Worm (Caenorhabditis elegans) whole organism, young adult: ENCODE results near the gene T26H8.4.

Experiments used
- B0261.1 ChIP-seq: sonication (generic microtip); optimal IDR thresholded peaks from 2 replicates; lab custom pipeline; 2016; ENCODE audit warnings: mild to moderate bottlenecking, missing genetic modification characterization, moderate library complexity, missing compliant biosample characterization
- C17E4.6 ChIP-seq: fragments of 200-800 bp; sonication (Bioruptor generic); IDR thresholded peaks from 2 replicates; pipeline ENCODE4 v1.3.6; 2022; ENCODE audit warnings: missing genetic modification reagents, missing genetic modification characterization, missing compliant biosample characterization
- D2030.7 ChIP-seq: fragments of 200-800 bp; sonication (Bioruptor generic); IDR thresholded peaks from 2 replicates; pipeline ENCODE4 v1.3.6; 2022; ENCODE audit warnings: missing genetic modification reagents, missing genetic modification characterization, missing compliant biosample characterization
- F10E7.11 ChIP-seq: sonication (generic microtip); optimal IDR thresholded peaks from 2 replicates; lab custom pipeline; 2017; ENCODE audit warnings: mild to moderate bottlenecking, missing genetic modification characterization, moderate library complexity, missing compliant biosample characterization
- F39B2.1 ChIP-seq: fragments of 200-800 bp; sonication (Bioruptor generic); IDR thresholded peaks from 2 replicates; pipeline ENCODE4 v1.3.6; 2022; ENCODE audit warnings: missing genetic modification reagents, missing genetic modification characterization, missing compliant biosample characterization
- F49E8.2 ChIP-seq: sonication (generic microtip); optimal IDR thresholded peaks from 3 replicates; lab custom pipeline; 2017; ENCODE audit warnings: missing genetic modification characterization, mild to moderate bottlenecking, missing compliant biosample characterization, antibody characterized with exemption, moderate library complexity; ENCODE audit not compliant: insufficient read depth
- F52B5.7 ChIP-seq: sonication (generic microtip); optimal IDR thresholded peaks from 2 replicates; lab custom pipeline; 2016; ENCODE audit warnings: mild to moderate bottlenecking, missing genetic modification characterization, missing compliant biosample characterization
- K12H6.12 ChIP-seq: fragments of 200-800 bp; sonication (Bioruptor generic); optimal IDR thresholded peaks from 2 replicates; lab custom pipeline; 2018; ENCODE audit warnings: mild to moderate bottlenecking, missing genetic modification characterization, missing compliant biosample characterization
- T07F8.4 ChIP-seq: sonication (generic microtip); optimal IDR thresholded peaks from 2 replicates; lab custom pipeline; 2016; ENCODE audit warnings: mild to moderate bottlenecking, missing genetic modification characterization, moderate library complexity, missing compliant biosample characterization
- Y56A3A.18 ChIP-seq: fragments of 200-800 bp; sonication (Bioruptor generic); IDR thresholded peaks from 2 replicates; pipeline ENCODE4 v1.3.6; 2022; ENCODE audit warnings: missing genetic modification reagents, missing genetic modification characterization, missing compliant biosample characterization
- Y67H2A.10 ChIP-seq: fragments of 200-800 bp; sonication (Bioruptor generic); conservative IDR thresholded peaks from 2 replicates; pipeline ENCODE4 v1.3.6; 2022; ENCODE audit warnings: missing genetic modification reagents, missing genetic modification characterization, missing compliant biosample characterization
- Y79H2A.3 ChIP-seq: fragments of 200-800 bp; sonication (Bioruptor generic); conservative IDR thresholded peaks from 2 replicates; pipeline ENCODE4 v1.3.6; 2022; ENCODE audit warnings: missing genetic modification reagents, missing genetic modification characterization, missing compliant biosample characterization
- athp-1 ChIP-seq: sonication (generic microtip); optimal IDR thresholded peaks from 2 replicates; lab custom pipeline; 2017; ENCODE audit warnings: mild to moderate bottlenecking, missing genetic modification characterization, missing compliant biosample characterization
- attf-3 ChIP-seq: fragments of 200-800 bp; sonication (Bioruptor generic); conservative IDR thresholded peaks from 2 replicates; pipeline ENCODE4 v1.3.6; 2022; ENCODE audit warnings: missing genetic modification reagents, missing genetic modification characterization, missing compliant biosample characterization
- ceh-58 ChIP-seq: fragments of 200-800 bp; sonication (Bioruptor generic); IDR thresholded peaks from 2 replicates; pipeline ENCODE4 v1.3.6; 2022; ENCODE audit warnings: missing genetic modification characterization, missing compliant biosample characterization
- ceh-79 ChIP-seq: sonication (generic microtip); optimal IDR thresholded peaks from 2 replicates; lab custom pipeline; 2017; ENCODE audit warnings: mild to moderate bottlenecking, missing genetic modification characterization, missing compliant biosample characterization
- chd-7 ChIP-seq: sonication (generic microtip); optimal IDR thresholded peaks from 2 replicates; lab custom pipeline; 2016; ENCODE audit warnings: mild to moderate bottlenecking, missing genetic modification characterization, moderate library complexity, missing compliant biosample characterization
- dpff-1 ChIP-seq: sonication (generic microtip); optimal IDR thresholded peaks from 2 replicates; lab custom pipeline; 2017; ENCODE audit warnings: mild to moderate bottlenecking, missing genetic modification characterization, missing compliant biosample characterization
- fkh-3 ChIP-seq: sonication (generic microtip); optimal IDR thresholded peaks from 2 replicates; lab custom pipeline; 2016; ENCODE audit warnings: mild to moderate bottlenecking, missing genetic modification characterization, missing compliant biosample characterization
- lag-1 ChIP-seq: fragments of 200-800 bp; sonication (Bioruptor generic); IDR thresholded peaks from 2 replicates; pipeline ENCODE4 v1.3.6; 2022; ENCODE audit warnings: missing genetic modification reagents, missing genetic modification characterization, missing compliant biosample characterization
- let-607 ChIP-seq, 2 experiments: fragments of 200-800 bp in 1 of 2; sonication (Bioruptor generic) in 1 of 2; sonication (generic microtip) in 1 of 2; optimal IDR thresholded peaks; 2 replicates each; lab custom pipeline; 2016 to 2018; ENCODE audit warnings: mild to moderate bottlenecking in 2 of 2, missing compliant biosample characterization in 2 of 2, missing genetic modification characterization in 2 of 2, moderate library complexity in 2 of 2, missing genotype in 1 of 2
- lin-35 ChIP-seq, 3 experiments: fragments of 150-350 bp in 2 of 3; sonication (generic microtip) in 1 of 3; optimal IDR thresholded peaks; 2 replicates each; lab custom pipeline; 2014 to 2018; ENCODE audit warnings: missing biosample characterization in 3 of 3, missing genetic modification characterization in 3 of 3, missing genetic modification reagents in 3 of 3
- lin-54 ChIP-seq: fragments of 200-800 bp; sonication (Bioruptor generic); optimal IDR thresholded peaks from 2 replicates; lab custom pipeline; 2018; ENCODE audit warnings: mild to moderate bottlenecking, missing genetic modification characterization, missing compliant biosample characterization
- lsy-27 ChIP-seq: sonication (generic microtip); optimal IDR thresholded peaks from 2 replicates; lab custom pipeline; 2017; ENCODE audit warnings: missing genetic modification characterization, mild to moderate bottlenecking, missing compliant biosample characterization, antibody characterized with exemption, missing genotype, borderline replicate concordance; ENCODE audit not compliant: insufficient read depth
- mxl-1 ChIP-seq: sonication (generic microtip); optimal IDR thresholded peaks from 2 replicates; lab custom pipeline; 2016; ENCODE audit warnings: missing genetic modification characterization, missing compliant biosample characterization
- nfya-1 ChIP-seq: sonication (generic microtip); optimal IDR thresholded peaks from 2 replicates; lab custom pipeline; 2017; ENCODE audit warnings: antibody characterized with exemption, missing compliant biosample characterization, missing genetic modification characterization, borderline replicate concordance; ENCODE audit not compliant: insufficient read depth
- nhr-80 ChIP-seq: sonication (generic microtip); optimal IDR thresholded peaks from 2 replicates; lab custom pipeline; 2016; ENCODE audit warnings: missing genetic modification characterization, missing compliant biosample characterization
- nhr-90 ChIP-seq: sonication (generic microtip); optimal IDR thresholded peaks from 2 replicates; lab custom pipeline; 2016; ENCODE audit warnings: missing genotype, mild to moderate bottlenecking, missing genetic modification characterization, missing compliant biosample characterization
- pbrm-1 ChIP-seq: fragments of 200-800 bp; sonication (Bioruptor generic); IDR thresholded peaks from 2 replicates; pipeline ENCODE4 v1.3.6; 2022; ENCODE audit warnings: missing genetic modification reagents, missing genetic modification characterization, missing compliant biosample characterization
- pha-4 ChIP-seq: fragments of 150-350 bp; sonication (generic microtip); optimal IDR thresholded peaks from 2 replicates; lab custom pipeline; 2014; ENCODE audit warnings: missing biosample characterization, missing genetic modification reagents, missing genetic modification characterization
- rcor-1 ChIP-seq: fragments of 200-800 bp; sonication (Bioruptor generic); IDR thresholded peaks from 2 replicates; pipeline ENCODE4 v1.3.6; 2022; ENCODE audit warnings: missing genetic modification reagents, missing genetic modification characterization, missing compliant biosample characterization
- sdz-38 ChIP-seq: sonication (generic microtip); optimal IDR thresholded peaks from 2 replicates; lab custom pipeline; 2016; ENCODE audit warnings: missing genotype, missing genetic modification characterization, missing compliant biosample characterization
- sea-2 ChIP-seq: fragments of 200-800 bp; sonication (Bioruptor generic); IDR thresholded peaks from 2 replicates; pipeline ENCODE4 v1.3.6; 2022; ENCODE audit warnings: missing genetic modification characterization, missing compliant biosample characterization
- snpc-1.1 ChIP-seq: sonication (generic microtip); optimal IDR thresholded peaks from 2 replicates; lab custom pipeline; 2017; ENCODE audit warnings: missing genetic modification characterization, mild to moderate bottlenecking, missing compliant biosample characterization, antibody characterized with exemption, moderate library complexity, missing genotype, missing genetic modification reagents; ENCODE audit not compliant: insufficient read depth
- somi-1 ChIP-seq: fragments of 200-800 bp; sonication (Bioruptor generic); optimal IDR thresholded peaks from 2 replicates; lab custom pipeline; 2018; ENCODE audit warnings: mild to moderate bottlenecking, missing genetic modification characterization, missing compliant biosample characterization
- unc-62 ChIP-seq: fragments of 150-350 bp; optimal IDR thresholded peaks from 2 replicates; lab custom pipeline; 2014; ENCODE audit warnings: missing biosample characterization, missing genetic modification reagents, missing genetic modification characterization
- xnd-1 ChIP-seq: sonication (generic microtip); optimal IDR thresholded peaks from 2 replicates; lab custom pipeline; 2016; ENCODE audit warnings: missing genotype, missing genetic modification reagents, missing genetic modification characterization, missing compliant biosample characterization
- zim-3 ChIP-seq: sonication (generic microtip); optimal IDR thresholded peaks from 2 replicates; lab custom pipeline; 2017; ENCODE audit warnings: mild to moderate bottlenecking, missing genetic modification characterization, moderate library complexity, missing compliant biosample characterization
- ztf-18 ChIP-seq: sonication (generic microtip); optimal IDR thresholded peaks from 2 replicates; lab custom pipeline; 2016; ENCODE audit warnings: missing genotype, mild to moderate bottlenecking, missing genetic modification characterization, missing compliant biosample characterization

T26H8.4 gene

DNA sequence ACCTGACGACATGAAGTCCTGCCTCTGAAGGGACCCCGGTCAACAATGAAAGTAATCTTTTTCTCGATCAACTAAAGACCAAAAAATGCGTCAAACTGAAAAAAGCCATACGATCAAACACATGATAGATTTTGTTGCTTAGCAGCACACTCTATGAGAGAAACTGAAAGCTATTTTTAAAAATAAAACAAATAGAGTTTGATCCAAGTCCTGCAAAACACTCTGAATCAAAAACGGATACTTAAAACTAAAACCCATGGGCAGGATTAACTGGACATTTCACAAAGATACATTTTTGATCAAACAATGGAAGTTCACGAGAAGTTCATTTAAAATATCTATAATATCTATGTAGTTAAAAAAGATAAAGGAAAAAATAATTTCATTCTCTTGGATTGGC lies 39.2 kb downstream of the T26H8.4 start, which contains the start of gene T10H4.13:
Gene T10H4.13, minus strand, starts transcription at position 101 of the 400 bp plus-strand sequence.
- TF ChIP-seq athp-1 (tag; lab: Kevin White, UChicago) (no peak), F52B5.7 (tag; lab: Kevin White, UChicago) (no peak), F39B2.1 (GFP tag; lab: Robert Waterston, UW) (no peak), Y56A3A.18 (GFP tag; lab: Robert Waterston, UW) (no peak), fkh-3 (tag; lab: Kevin White, UChicago) (no peak), T07F8.4 (no peak), D2030.7 (GFP tag; lab: Robert Waterston, UW) (no peak), Y79H2A.3 (GFP tag; lab: Robert Waterston, UW) (no peak), F10E7.11 (no peak), sea-2 (GFP tag; lab: Robert Waterston, UW) (no peak), ztf-18 (tag; lab: Kevin White, UChicago) (no peak), nhr-90 (tag; lab: Kevin White, UChicago) (no peak), lin-54 (no peak), attf-3 (no peak), lag-1 (GFP tag; lab: Robert Waterston, UW) (no peak), mxl-1 (tag; lab: Kevin White, UChicago) (no peak), ceh-58 (GFP tag; lab: Robert Waterston, UW) (no peak), somi-1 (GFP tag; lab: Kevin White, UChicago) (no peak)

- TF ChIP-seq nfya-1 (tag; lab: Kevin White, UChicago) (no peak), B0261.1 (no peak), T07F8.4 (no peak), C17E4.6 (GFP tag; lab: Robert Waterston, UW) (no peak), unc-62 (GFP tag; lab: Kevin White, UChicago) (no peak), Y67H2A.10 (GFP tag; lab: Robert Waterston, UW) (no peak), sdz-38 (tag; lab: Kevin White, UChicago) (no peak), zim-3 (no peak), let-607 (tag; optimal IDR thresholded peaks at IDR 0.05; lab: Kevin White, UChicago) (no peak), xnd-1 (no peak), lin-35 (GFP tag; optimal IDR thresholded peaks at IDR 0.05; lab: Kevin White, UChicago) (no peak), pha-4 (tag; lab: Kevin White, UChicago) (no peak), lsy-27 (tag; lab: Kevin White, UChicago) (no peak), F49E8.2 (no peak), pbrm-1 (GFP tag; lab: Robert Waterston, UW) (no peak), fkh-3 (tag; lab: Kevin White, UChicago) (no peak)
- TF ChIP-seq, all 124 proteins: peak for 0
These were observed 40.8 kb downstream of the T26H8.4 start, which contains the start of gene M01B2.13 for ce11 chrV:15265814-15266213. M01B2.13 (minus strand) TSS chrV:15265914.

- TF ChIP-seq K12H6.12 (tag; lab: Kevin White, UChicago) (no peak), dpff-1 (no peak), rcor-1 (GFP tag; lab: Robert Waterston, UW) (no peak), zim-3 (no peak), snpc-1.1 (tag; lab: Kevin White, UChicago) (no peak), chd-7 (tag; lab: Kevin White, UChicago) (no peak), B0261.1 (no peak), ceh-79 (no peak), Y79H2A.3 (GFP tag; lab: Robert Waterston, UW) (no peak), D2030.7 (GFP tag; lab: Robert Waterston, UW) (no peak), nhr-80 (tag; lab: Kevin White, UChicago) (no peak), lin-35 (GFP tag; optimal IDR thresholded peaks at IDR 0.05; lab: Kevin White, UChicago) (no peak)
These were observed 42.5 kb downstream of the T26H8.4 start, which contains the start of gene M01B2.12 for ce11 chrV:15264131-15264530. M01B2.12 (minus strand) TSS chrV:15264231.
